Fruit fly (Drosophila melanogaster) whole organism, pupa: ENCODE data around the gene CG5171.

Experiments
- CG12605 ChIP-seq: fragments of 200-800 bp; sonication (Bioruptor generic); IDR thresholded peaks from 2 replicates; pipeline ENCODE4 v1.3.6; 2022; ENCODE audit warnings: missing biosample characterization, missing genetic modification characterization
- CG13204 ChIP-seq: fragments of 200-800 bp; sonication (Bioruptor generic); optimal IDR thresholded peaks from 2 replicates; lab custom pipeline; 2018; ENCODE audit warnings: missing biosample characterization, mild to moderate bottlenecking, missing genetic modification characterization, moderate library complexity
- CG14655 ChIP-seq: fragments of 200-800 bp; sonication (Bioruptor generic); optimal IDR thresholded peaks from 3 replicates; lab custom pipeline; 2017; ENCODE audit warnings: mild to moderate bottlenecking, missing biosample characterization, missing genetic modification reagents, missing genetic modification characterization
- CG17806 ChIP-seq: fragments of 200-800 bp; sonication (Bioruptor generic); optimal IDR thresholded peaks from 2 replicates; lab custom pipeline; 2018; ENCODE audit warnings: missing biosample characterization, mild to moderate bottlenecking, missing genetic modification characterization, moderate library complexity
- CG34367 ChIP-seq: fragments of 200-800 bp; sonication (Bioruptor generic); optimal IDR thresholded peaks from 2 replicates; lab custom pipeline; 2018; ENCODE audit warnings: missing biosample characterization, mild to moderate bottlenecking, missing genetic modification characterization
- CG4496 ChIP-seq: fragments of 200-800 bp; sonication (Bioruptor generic); IDR thresholded peaks from 3 replicates; pipeline ENCODE4 v1.3.6; 2022; ENCODE audit warnings: missing biosample characterization, missing genetic modification characterization
- CG8159 ChIP-seq: fragments of 200-800 bp; sonication (Bioruptor generic); optimal IDR thresholded peaks from 3 replicates; lab custom pipeline; 2018; ENCODE audit warnings: missing biosample characterization, mild to moderate bottlenecking, missing genetic modification characterization, moderate library complexity
- CG8301 ChIP-seq: fragments of 200-800 bp; sonication (Bioruptor generic); optimal IDR thresholded peaks from 2 replicates; lab custom pipeline; 2018; ENCODE audit warnings: missing biosample characterization, mild to moderate bottlenecking, missing genetic modification characterization
- CG9948 ChIP-seq: fragments of 200-800 bp; sonication (Bioruptor generic); optimal IDR thresholded peaks from 2 replicates; lab custom pipeline; 2018; ENCODE audit warnings: missing biosample characterization, mild to moderate bottlenecking, missing genetic modification characterization, moderate library complexity
- D1 ChIP-seq: fragments of 200-800 bp; sonication (Bioruptor generic); optimal IDR thresholded peaks from 2 replicates; lab custom pipeline; 2018; ENCODE audit warnings: missing biosample characterization, mild to moderate bottlenecking, missing genetic modification characterization, moderate library complexity
- EcR ChIP-seq: fragments of 200-800 bp; sonication (Bioruptor generic); optimal IDR thresholded peaks from 3 replicates; lab custom pipeline; 2019; ENCODE audit warnings: missing biosample characterization, missing genetic modification characterization, mild to moderate bottlenecking, moderate library complexity, missing genetic modification reagents
- Snoo ChIP-seq: fragments of 200-800 bp; sonication (Bioruptor generic); optimal IDR thresholded peaks from 3 replicates; lab custom pipeline; 2017; ENCODE audit warnings: missing biosample characterization, mild to moderate bottlenecking, missing genetic modification characterization, inconsistent platforms
- fd96Ca ChIP-seq: fragments of 200-800 bp; sonication (Bioruptor generic); IDR thresholded peaks from 3 replicates; pipeline ENCODE4 v1.3.6; 2022; ENCODE audit warnings: missing biosample characterization, missing genetic modification characterization
- gl ChIP-seq: fragments of 200-800 bp; sonication (Bioruptor generic); optimal IDR thresholded peaks from 2 replicates; lab custom pipeline; 2018; ENCODE audit warnings: missing biosample characterization, mild to moderate bottlenecking, missing genetic modification characterization

- no peak for TF ChIP-seq CG9948 (tag; lab: Kevin White, UChicago)
- TF ChIP-seq CG14655 (GFP tag; lab: Kevin White, UChicago), result no peak
- TF ChIP-seq D1 (tag; lab: Kevin White, UChicago), result no peak
- TF ChIP-seq CG12605 (GFP tag; lab: Robert Waterston, UW), result no peak
- TF ChIP-seq EcR, result no peak
- no peak for TF ChIP-seq CG34367 (tag; lab: Kevin White, UChicago)
- no peak for TF ChIP-seq CG8301 (tag; lab: Kevin White, UChicago)
- no peak for TF ChIP-seq Snoo
- TF ChIP-seq CG4496 (GFP tag; lab: Robert Waterston, UW), result no peak
- TF ChIP-seq fd96Ca (GFP tag; lab: Robert Waterston, UW), result no peak
- TF ChIP-seq CG13204, result no peak
- no peak for TF ChIP-seq gl (tag; lab: Kevin White, UChicago)
- TF ChIP-seq CG8159 (tag; lab: Kevin White, UChicago), result no peak
- TF ChIP-seq CG17806 (tag; lab: Kevin White, UChicago), result no peak
Measured at dm6 chr2L:7386555-7387420, 14.3 kb upstream of the CG5171 start.
